Worm (Caenorhabditis elegans) whole organism, L3 larva: Measurements from ENCODE around the gene C25D7.5.

Experiments
- R02D3.7 ChIP-seq: fragments of 150-350 bp; optimal IDR thresholded peaks from 2 replicates; lab custom pipeline; 2014; ENCODE audit warnings: missing biosample characterization, missing genetic modification characterization
- ZK546.5 ChIP-seq: sonication (generic microtip); optimal IDR thresholded peaks from 2 replicates; lab custom pipeline; 2017; ENCODE audit warnings: missing biosample characterization, missing genetic modification characterization
- aly-2 ChIP-seq: fragments of 150-350 bp; optimal IDR thresholded peaks from 2 replicates; lab custom pipeline; 2014; ENCODE audit warnings: missing biosample characterization, missing genetic modification characterization
- ama-1 ChIP-seq: fragments of 150-350 bp; optimal IDR thresholded peaks from 2 replicates; lab custom pipeline; 2018
- ceh-16 ChIP-seq: sonication (generic microtip); optimal IDR thresholded peaks from 2 replicates; lab custom pipeline; 2017; ENCODE audit warnings: missing biosample characterization, missing genetic modification characterization
- ceh-28 ChIP-seq: fragments of 150-350 bp; optimal IDR thresholded peaks from 2 replicates; lab custom pipeline; 2014; ENCODE audit warnings: missing biosample characterization, missing genetic modification reagents, missing genetic modification characterization
- ceh-82 ChIP-seq: fragments of 150-350 bp; optimal IDR thresholded peaks from 2 replicates; lab custom pipeline; 2014; ENCODE audit warnings: missing biosample characterization, missing genetic modification characterization
- ceh-9 ChIP-seq: sonication (generic microtip); optimal IDR thresholded peaks from 2 replicates; lab custom pipeline; 2018; ENCODE audit warnings: missing biosample characterization, missing genetic modification characterization
- daf-12 ChIP-seq: fragments of 150-350 bp; optimal IDR thresholded peaks from 2 replicates; lab custom pipeline; 2014; ENCODE audit warnings: missing biosample characterization, missing genetic modification reagents, missing genetic modification characterization
- egl-27 ChIP-seq: sonication (generic microtip); optimal IDR thresholded peaks from 4 replicates; lab custom pipeline; 2017; ENCODE audit warnings: missing biosample characterization, missing genetic modification reagents, missing genetic modification characterization
- egl-5 ChIP-seq: fragments of 150-350 bp; optimal IDR thresholded peaks from 2 replicates; lab custom pipeline; 2017; ENCODE audit warnings: missing biosample characterization, missing genetic modification reagents, missing genetic modification characterization, inconsistent platforms
- elt-1 ChIP-seq: fragments of 150-350 bp; optimal IDR thresholded peaks from 2 replicates; lab custom pipeline; 2014; ENCODE audit warnings: missing biosample characterization, missing genetic modification characterization
- elt-2 ChIP-seq: sonication (generic microtip); optimal IDR thresholded peaks from 2 replicates; lab custom pipeline; 2016; ENCODE audit warnings: missing genetic modification reagents, mild to moderate bottlenecking, missing genetic modification characterization, missing compliant biosample characterization
- elt-3 ChIP-seq, 3 experiments: fragments of 150-350 bp in 1 of 3; sonication (generic microtip) in 2 of 3; optimal IDR thresholded peaks; 2 replicates in 2 of 3; 4 replicates in 1 of 3; lab custom pipeline; 2014 to 2017; ENCODE audit warnings: missing biosample characterization in 3 of 3, missing genetic modification characterization in 3 of 3
- eor-1 ChIP-seq, 2 experiments: fragments of 150-350 bp; optimal IDR thresholded peaks; 2 replicates each; lab custom pipeline; 2014 to 2018; ENCODE audit warnings: missing biosample characterization in 2 of 2, missing genetic modification characterization in 2 of 2
- fkh-10 ChIP-seq: sonication (generic microtip); optimal IDR thresholded peaks from 2 replicates; lab custom pipeline; 2017; ENCODE audit warnings: missing biosample characterization, missing genetic modification reagents, missing genetic modification characterization
- fkh-2 ChIP-seq: fragments of 150-350 bp; optimal IDR thresholded peaks from 2 replicates; lab custom pipeline; 2014; ENCODE audit warnings: missing biosample characterization, missing genetic modification reagents, missing genetic modification characterization
- fos-1 ChIP-seq: fragments of 150-350 bp; optimal IDR thresholded peaks from 2 replicates; lab custom pipeline; 2014; ENCODE audit warnings: missing biosample characterization, missing genetic modification characterization
- hmg-11 ChIP-seq: sonication (generic microtip); optimal IDR thresholded peaks from 2 replicates; lab custom pipeline; 2016; ENCODE audit warnings: missing genetic modification characterization, missing compliant biosample characterization
- jun-1 ChIP-seq: fragments of 150-350 bp; optimal IDR thresholded peaks from 2 replicates; lab custom pipeline; 2014; ENCODE audit warnings: missing biosample characterization, missing genetic modification reagents, missing genetic modification characterization
- lin-15B ChIP-seq: fragments of 150-350 bp; optimal IDR thresholded peaks from 2 replicates; lab custom pipeline; 2014; ENCODE audit warnings: missing biosample characterization, missing genetic modification characterization
- lin-39 ChIP-seq: fragments of 150-350 bp; optimal IDR thresholded peaks from 2 replicates; lab custom pipeline; 2018; ENCODE audit warnings: missing biosample characterization, missing genetic modification reagents, missing genetic modification characterization
- lsy-12 ChIP-seq: sonication (generic microtip); optimal IDR thresholded peaks from 2 replicates; lab custom pipeline; 2016; ENCODE audit warnings: mild to moderate bottlenecking, missing genetic modification characterization, missing compliant biosample characterization
- mdl-1 ChIP-seq: fragments of 150-350 bp; optimal IDR thresholded peaks from 2 replicates; lab custom pipeline; 2014; ENCODE audit warnings: missing biosample characterization, missing genetic modification characterization
- mml-1 ChIP-seq: fragments of 150-350 bp; sonication (generic microtip); optimal IDR thresholded peaks from 3 replicates; lab custom pipeline; 2014; ENCODE audit warnings: missing biosample characterization, missing genetic modification characterization
- nfya-1 ChIP-seq: sonication (generic microtip); optimal IDR thresholded peaks from 2 replicates; lab custom pipeline; 2017; ENCODE audit warnings: missing genetic modification characterization, mild to moderate bottlenecking, missing compliant biosample characterization, antibody characterized with exemption, moderate library complexity; ENCODE audit not compliant: insufficient read depth
- nhr-11 ChIP-seq: fragments of 150-350 bp; optimal IDR thresholded peaks from 2 replicates; lab custom pipeline; 2014; ENCODE audit warnings: missing biosample characterization, missing genetic modification characterization
- nhr-12 ChIP-seq: fragments of 150-350 bp; optimal IDR thresholded peaks from 2 replicates; lab custom pipeline; 2014; ENCODE audit warnings: missing biosample characterization, missing genetic modification characterization
- nhr-23 ChIP-seq: fragments of 150-350 bp; optimal IDR thresholded peaks from 2 replicates; lab custom pipeline; 2014; ENCODE audit warnings: missing biosample characterization, missing genetic modification reagents, missing genetic modification characterization
- nhr-237 ChIP-seq: fragments of 150-350 bp; optimal IDR thresholded peaks from 2 replicates; lab custom pipeline; 2014; ENCODE audit warnings: missing biosample characterization, missing genetic modification characterization
- nhr-25 ChIP-seq: sonication (generic microtip); optimal IDR thresholded peaks from 2 replicates; lab custom pipeline; 2017; ENCODE audit warnings: missing biosample characterization, missing genetic modification characterization
- nhr-28 ChIP-seq: fragments of 150-350 bp; optimal IDR thresholded peaks from 2 replicates; lab custom pipeline; 2014; ENCODE audit warnings: missing biosample characterization, missing genetic modification characterization
- nhr-43 ChIP-seq: sonication (generic microtip); optimal IDR thresholded peaks from 2 replicates; lab custom pipeline; 2016; ENCODE audit warnings: mild to moderate bottlenecking, missing genetic modification characterization, missing compliant biosample characterization; ENCODE audit not compliant: poor library complexity, severe bottlenecking
- nhr-67 ChIP-seq: fragments of 150-350 bp; optimal IDR thresholded peaks from 2 replicates; lab custom pipeline; 2014; ENCODE audit warnings: missing biosample characterization, missing genetic modification characterization
- nhr-76 ChIP-seq: fragments of 150-350 bp; sonication (generic microtip); optimal IDR thresholded peaks from 5 replicates; lab custom pipeline; 2014; ENCODE audit warnings: missing biosample characterization, missing genetic modification characterization
- nhr-77 ChIP-seq: fragments of 150-350 bp; optimal IDR thresholded peaks from 2 replicates; lab custom pipeline; 2014; ENCODE audit warnings: missing biosample characterization, missing genetic modification characterization
- pha-4 ChIP-seq: fragments of 150-350 bp; optimal IDR thresholded peaks from 2 replicates; lab custom pipeline; 2014; ENCODE audit warnings: missing biosample characterization, missing genetic modification reagents, missing genetic modification characterization
- pqm-1 ChIP-seq: fragments of 150-350 bp; optimal IDR thresholded peaks from 2 replicates; lab custom pipeline; 2017; ENCODE audit warnings: missing biosample characterization, missing genetic modification characterization, inconsistent platforms
- sea-2 ChIP-seq: fragments of 150-350 bp; sonication (generic microtip); optimal IDR thresholded peaks from 4 replicates; lab custom pipeline; 2014; ENCODE audit warnings: missing biosample characterization, missing genetic modification reagents, missing genetic modification characterization
- skn-1 ChIP-seq: fragments of 150-350 bp; optimal IDR thresholded peaks from 2 replicates; lab custom pipeline; 2014; ENCODE audit warnings: missing biosample characterization, missing genetic modification characterization
- snpc-4 ChIP-seq: fragments of 150-350 bp; optimal IDR thresholded peaks from 2 replicates; lab custom pipeline; 2014; ENCODE audit warnings: missing biosample characterization, missing genetic modification characterization
- tbx-2 ChIP-seq: sonication (generic microtip); optimal IDR thresholded peaks from 2 replicates; lab custom pipeline; 2016; ENCODE audit warnings: mild to moderate bottlenecking, missing genetic modification characterization, missing compliant biosample characterization
- unc-39 ChIP-seq: sonication (generic microtip); optimal IDR thresholded peaks from 4 replicates; lab custom pipeline; 2017; ENCODE audit warnings: missing biosample characterization, missing genetic modification characterization
- unc-62 ChIP-seq: fragments of 150-350 bp; sonication (generic microtip); optimal IDR thresholded peaks from 4 replicates; lab custom pipeline; 2014; ENCODE audit warnings: missing biosample characterization, missing genetic modification reagents, missing genetic modification characterization
- zag-1 ChIP-seq: fragments of 150-350 bp; optimal IDR thresholded peaks from 2 replicates; lab custom pipeline; 2014; ENCODE audit warnings: missing biosample characterization, missing genetic modification characterization
- ztf-11 ChIP-seq: fragments of 150-350 bp; optimal IDR thresholded peaks from 2 replicates; lab custom pipeline; 2014; ENCODE audit warnings: missing biosample characterization, missing genetic modification characterization
- ztf-4 ChIP-seq: fragments of 150-350 bp; optimal IDR thresholded peaks from 2 replicates; lab custom pipeline; 2014; ENCODE audit warnings: missing biosample characterization, missing genetic modification characterization

The C25D7.5 gene

DNA sequence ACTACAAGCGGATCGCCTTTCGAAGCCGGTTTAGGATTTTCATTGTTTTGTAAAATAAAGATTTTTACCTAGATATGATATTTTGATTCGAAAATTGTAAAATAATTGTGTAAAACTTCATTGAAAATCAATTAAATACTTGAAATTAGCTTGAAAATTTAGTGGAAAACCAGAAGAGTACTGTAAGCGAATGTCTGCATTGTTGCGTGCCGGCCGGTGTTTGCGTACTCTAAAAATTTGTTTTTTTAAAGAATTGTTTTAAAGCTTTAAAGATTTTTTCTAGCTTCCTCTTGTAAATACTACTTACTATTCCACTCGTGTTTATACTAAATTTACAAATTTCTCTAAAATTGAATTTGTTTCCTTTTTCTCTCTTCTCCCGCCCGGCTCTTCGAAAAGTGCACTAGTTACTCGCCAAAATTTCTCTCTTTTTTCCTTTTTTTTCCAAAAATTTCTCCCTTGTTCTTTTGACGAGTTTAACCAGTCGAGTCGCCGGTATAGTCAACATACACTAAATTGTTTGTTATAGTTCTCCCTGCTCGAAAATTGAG, 17.1 kb downstream of the C25D7.5 start:
- TF ChIP-seq fkh-10 (GFP tag; lab: Kevin White, UChicago) (peak; percentile 52), daf-12 (tag; lab: Kevin White, UChicago) (no peak)

DNA sequence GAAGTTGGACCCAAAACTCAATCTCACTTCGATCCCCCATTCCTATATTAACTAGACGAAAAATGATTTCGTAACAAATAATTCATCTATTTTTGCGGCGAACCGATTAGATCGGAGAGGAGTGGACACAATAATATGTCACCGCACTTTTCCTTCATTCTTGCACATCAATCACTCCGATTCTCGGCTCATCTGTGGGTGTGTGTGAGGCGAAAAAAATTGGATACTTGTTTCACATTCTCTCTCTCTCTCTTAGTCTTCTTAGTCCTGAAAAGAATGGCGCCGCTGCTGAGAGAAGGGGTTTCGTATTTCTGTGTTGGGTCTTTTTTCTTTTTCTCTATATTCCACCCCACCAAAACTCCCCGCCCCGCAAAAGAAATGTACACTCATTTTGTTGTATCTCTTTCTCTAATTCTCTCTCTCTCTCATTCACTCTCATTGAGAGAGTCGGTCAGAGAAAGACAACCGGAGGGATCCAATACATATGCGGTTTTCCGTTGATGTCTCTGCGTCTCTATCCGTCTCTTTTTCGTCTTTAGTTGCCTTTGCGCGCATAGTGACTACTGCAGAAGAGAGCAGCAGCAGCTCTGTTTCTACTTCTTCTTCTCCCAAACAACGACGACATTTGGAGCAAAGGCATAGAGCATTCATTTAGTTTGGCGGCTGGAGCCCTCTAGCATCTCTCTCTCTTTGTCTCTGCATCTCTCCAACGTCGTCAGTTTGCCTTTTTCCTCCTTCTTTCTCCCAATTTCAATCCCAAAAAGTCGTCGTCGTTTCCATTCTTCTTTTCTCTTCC, 18.8 kb downstream of the C25D7.5 start, which contains the start of gene unc-76:
Gene unc-76 (plus strand): TSS at position 746 of the 796 bp plus-strand sequence.
- TF ChIP-seq ceh-82 (no peak), elt-1 (tag; lab: Kevin White, UChicago) (no peak), nhr-67 (no peak), eor-1 (tag; optimal IDR thresholded peaks at IDR 0.05; lab: Kevin White, UChicago) (no peak), nhr-76 (tag; lab: Kevin White, UChicago) (no peak), nhr-43 (tag; lab: Kevin White, UChicago) (peak; percentile 42), pqm-1 (tag; lab: Kevin White, UChicago) (no peak), ama-1 (lab: Kevin White, UChicago) (peak; percentile 8), ceh-9 (no peak), nhr-12 (tag; lab: Kevin White, UChicago) (no peak), nfya-1 (tag; lab: Kevin White, UChicago) (peak; percentile 81), elt-2 (tag; lab: Kevin White, UChicago) (peak; percentile 0), sea-2 (peak; percentile 2), lin-15B (tag; lab: Kevin White, UChicago) (peak; percentile 62), aly-2 (tag; lab: Kevin White, UChicago) (no peak), nhr-237 (tag; lab: Kevin White, UChicago) (no peak), skn-1 (tag; lab: Kevin White, UChicago) (no peak), nhr-25 (tag; lab: Kevin White, UChicago) (no peak), fkh-2 (tag; lab: Kevin White, UChicago) (no peak), R02D3.7 (tag; lab: Kevin White, UChicago) (peak; percentile 58), tbx-2 (peak; percentile 74), nhr-11 (tag; lab: Kevin White, UChicago) (peak; percentile 56), nhr-28 (tag; lab: Kevin White, UChicago) (no peak), mml-1 (tag; lab: Kevin White, UChicago) (no peak), ceh-28 (tag; lab: Kevin White, UChicago) (peak; percentile 59), daf-12 (tag; lab: Kevin White, UChicago) (no peak), jun-1 (tag; lab: Kevin White, UChicago) (no peak), fkh-10 (GFP tag; lab: Kevin White, UChicago) (peak; percentile 54), nhr-77 (tag; lab: Kevin White, UChicago) (no peak), ZK546.5 (tag; lab: Kevin White, UChicago) (no peak), ceh-16 (tag; lab: Kevin White, UChicago) (no peak), lin-39 (peak; percentile 96), hmg-11 (peak; percentile 89), egl-27 (tag; lab: Kevin White, UChicago) (peak; percentile 68), pha-4 (tag; lab: Kevin White, UChicago) (peak; percentile 89), ztf-4 (tag; lab: Kevin White, UChicago) (no peak), lsy-12 (tag; lab: Kevin White, UChicago) (peak; percentile 54), fos-1 (tag; lab: Kevin White, UChicago) (no peak), unc-39 (tag; lab: Kevin White, UChicago) (no peak), nhr-23 (tag; lab: Kevin White, UChicago) (peak; percentile 5), unc-62 (GFP tag; lab: Kevin White, UChicago) (peak; percentile 81), snpc-4 (tag; lab: Kevin White, UChicago) (peak; percentile 61), ztf-11 (tag; lab: Kevin White, UChicago) (no peak), egl-5 (tag; lab: Kevin White, UChicago) (peak; percentile 62), mdl-1 (tag; lab: Kevin White, UChicago) (no peak), elt-3 (tag; optimal IDR thresholded peaks at IDR 0.05; lab: Kevin White, UChicago) (no peak), zag-1 (tag; lab: Kevin White, UChicago) (peak; percentile 73)
